Fruit fly (Drosophila melanogaster): ENCODE data around the gene r-cup.

dm6 chrX:21058437-21058836 is 32.7 kb upstream of the r-cup start:
- TF ChIP-seq CG17806 (tag; optimal IDR thresholded peaks at IDR 0.05): no peak
- no peak for TF ChIP-seq CG8301 (tag; optimal IDR thresholded peaks at IDR 0.05)
- TF ChIP-seq CG13204 (GFP tag; optimal IDR thresholded peaks at IDR 0.05): no peak
- no peak for TF ChIP-seq CG9948 (tag; optimal IDR thresholded peaks at IDR 0.05)

All from whole organism, pupa.